Fruit fly (Drosophila melanogaster): ENCODE data around the gene CG5676.

The CG5676 gene

DNA sequence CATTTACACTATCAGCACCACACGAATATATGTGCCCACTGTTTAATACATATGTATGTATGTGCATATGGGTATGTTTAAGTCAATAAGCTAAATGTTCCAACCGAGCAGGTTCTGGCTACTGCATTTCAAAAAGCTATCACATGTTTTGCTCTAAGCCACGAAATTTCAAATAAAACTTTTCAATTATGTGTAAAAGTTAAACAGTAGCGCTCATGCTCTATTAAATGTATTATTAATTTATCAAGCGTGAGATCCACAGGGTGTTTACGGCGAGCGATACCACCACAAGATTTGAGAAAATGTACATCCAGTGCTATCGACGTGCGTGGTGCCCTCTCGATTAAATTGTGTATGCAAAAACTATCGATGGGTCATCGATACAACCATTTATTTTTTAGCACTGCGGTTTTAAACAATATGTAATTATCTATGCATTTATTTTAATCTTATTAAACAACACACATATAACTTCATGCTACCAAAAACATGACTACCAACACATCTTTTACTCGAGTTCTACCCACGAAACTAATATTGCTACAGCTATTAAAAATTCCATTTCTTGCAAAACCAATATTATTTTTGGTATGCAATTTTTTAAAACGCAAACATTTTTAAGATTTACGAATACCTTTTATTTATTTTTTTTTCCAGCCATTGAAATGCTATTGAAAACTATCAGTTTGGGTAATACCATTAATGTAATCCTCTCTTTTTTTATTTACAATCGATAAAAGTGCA, 5.2 kb upstream of the CG5676 start, which contains the start of gene Pten (continued):
- no peak for TF ChIP-seq CG3847 (GFP tag; IDR thresholded peaks at IDR 0.05)
- peak; percentile 92 for TF ChIP-seq CG16813 (GFP tag; IDR thresholded peaks at IDR 0.05; ENCODE audit: partially characterized antibody)
- no peak for TF ChIP-seq D (optimal IDR thresholded peaks at IDR 0.05)
- TF ChIP-seq D (GFP tag; optimal IDR thresholded peaks at IDR 0.05), result peak; percentile 65
- TF ChIP-seq exex (tag; optimal IDR thresholded peaks at IDR 0.05), result no peak
- peak; percentile 4 for TF ChIP-seq sd (tag; optimal IDR thresholded peaks at IDR 0.05)
- peak; percentile 64 for TF ChIP-seq tx (GFP tag; optimal IDR thresholded peaks at IDR 0.05)
- TF ChIP-seq dm (GFP tag; optimal IDR thresholded peaks at IDR 0.05), result no peak
- no peak for TF ChIP-seq Blimp-1 (GFP tag; optimal IDR thresholded peaks at IDR 0.05)
- no peak; the same call in 1 of the 2 replicates for TF ChIP-seq al (GFP tag; IDR thresholded peaks at IDR 0.05)
- TF ChIP-seq CG17568 (GFP tag; optimal IDR thresholded peaks at IDR 0.05), result no peak
- peak; percentile 88 for TF ChIP-seq BEAF-32 (GFP tag; optimal IDR thresholded peaks at IDR 0.05)
- TF ChIP-seq en (GFP tag; optimal IDR thresholded peaks at IDR 0.05), result peak; percentile 51
- TF ChIP-seq CG12659 (GFP tag; optimal IDR thresholded peaks at IDR 0.05), result peak; percentile 82
- peak; percentile 73; the same call in 1 of the 3 replicates for TF ChIP-seq ci (GFP tag; IDR thresholded peaks at IDR 0.05)
- TF ChIP-seq Atf3 (GFP tag; optimal IDR thresholded peaks at IDR 0.05), result peak; percentile 68
- no peak for TF ChIP-seq CG3838 (GFP tag; optimal IDR thresholded peaks at IDR 0.05)
- no peak for TF ChIP-seq Gsc (GFP tag; IDR thresholded peaks at IDR 0.05)
- TF ChIP-seq CG2116 (GFP tag; optimal IDR thresholded peaks at IDR 0.05), result peak; percentile 77
- peak; percentile 41 for TF ChIP-seq unpg (GFP tag; optimal IDR thresholded peaks at IDR 0.05)
- TF ChIP-seq CG4707 (GFP tag; optimal IDR thresholded peaks at IDR 0.05), result peak; percentile 61
- TF ChIP-seq CG12155 (GFP tag; optimal IDR thresholded peaks at IDR 0.05), result peak; percentile 57
- TF ChIP-seq Xbp1 (GFP tag; optimal IDR thresholded peaks at IDR 0.05), result peak; percentile 56
- peak; percentile 38 for TF ChIP-seq CG1647 (GFP tag; optimal IDR thresholded peaks at IDR 0.05)
- peak; percentile 82 for TF ChIP-seq CG4424 (GFP tag; optimal IDR thresholded peaks at IDR 0.05)
- peak; percentile 76 for TF ChIP-seq CG10267 (tag; optimal IDR thresholded peaks at IDR 0.05)
- TF ChIP-seq trh (GFP tag; optimal IDR thresholded peaks at IDR 0.05), result peak; percentile 16
- TF ChIP-seq gsb-n (tag; optimal IDR thresholded peaks at IDR 0.05), result no peak
- peak; percentile 63 to 76 for TF ChIP-seq dpn (GFP tag; optimal IDR thresholded peaks at IDR 0.05)
- TF ChIP-seq CG1832 (GFP tag; optimal IDR thresholded peaks at IDR 0.05), result no peak
- TF ChIP-seq vvl (GFP tag; IDR thresholded peaks at IDR 0.05), result peak; percentile 58; the same call in 1 of the 2 replicates
- TF ChIP-seq CG11695 (GFP tag; IDR thresholded peaks at IDR 0.05), result peak; percentile 73; the same call in 1 of the 3 replicates
- TF ChIP-seq gro (GFP tag; optimal IDR thresholded peaks at IDR 0.05), result peak; percentile 59
- TF ChIP-seq CG10462 (GFP tag; optimal IDR thresholded peaks at IDR 0.05), result peak; percentile 60
- no peak for TF ChIP-seq H15 (GFP tag; IDR thresholded peaks at IDR 0.05)
- TF ChIP-seq disco-r (GFP tag; optimal IDR thresholded peaks at IDR 0.05), result no peak
- TF ChIP-seq tin (GFP tag; optimal IDR thresholded peaks at IDR 0.05), result peak; percentile 50
- peak; percentile 79 for TF ChIP-seq CG30403 (GFP tag; optimal IDR thresholded peaks at IDR 0.05)
- TF ChIP-seq dmrt99B (tag; optimal IDR thresholded peaks at IDR 0.05), result no peak
- TF ChIP-seq Nf-YA (GFP tag; IDR thresholded peaks at IDR 0.05), result no peak
- TF ChIP-seq sna (GFP tag; IDR thresholded peaks at IDR 0.05; ENCODE audit: partially characterized antibody), result peak; percentile 79; the same call in 1 of the 2 replicates
- no peak for TF ChIP-seq Oli (tag; optimal IDR thresholded peaks at IDR 0.05)
- TF ChIP-seq Myb (GFP tag; optimal IDR thresholded peaks at IDR 0.05), result peak; percentile 36
- TF ChIP-seq HmgZ (tag; optimal IDR thresholded peaks at IDR 0.05), result peak; percentile 57
- no peak for TF ChIP-seq klu (GFP tag; IDR thresholded peaks at IDR 0.05)
- no peak for TF ChIP-seq toy (GFP tag; IDR thresholded peaks at IDR 0.05)
- no peak for TF ChIP-seq CG10543 (GFP tag; optimal IDR thresholded peaks at IDR 0.05)
- peak; percentile 75 for TF ChIP-seq Bteb2 (GFP tag; optimal IDR thresholded peaks at IDR 0.05)
- TF ChIP-seq Med (GFP tag), result peak; percentile 94

All from whole organism, embryonic.